Fruit fly (Drosophila melanogaster): ENCODE data around the gene AP-1mu.
A peak's percentile ranks its signal among the peaks of the same experiment; 100 is the strongest.

dm6 chr3R:9559413-9560014 is at the start of gene AP-1mu, which contains the start of gene MBD-like:
- peak; percentile 65 for TF ChIP-seq CG15710 (tag; optimal IDR thresholded peaks at IDR 0.05)
- no peak for TF ChIP-seq EcR (GFP tag; optimal IDR thresholded peaks at IDR 0.05)
- peak; percentile 42; the same call in 1 of the 3 replicates for TF ChIP-seq fd96Ca (GFP tag; IDR thresholded peaks at IDR 0.05)
